Fruit fly (Drosophila melanogaster): ENCODE results near the gene to.

to gene

dm6 chr3R:25239880-25240279 is at the start of gene to:
to (plus strand) TSS chr3R:25240180.
- TF ChIP-seq Snoo (tag; optimal IDR thresholded peaks at IDR 0.05) (no peak), CG32121 (GFP tag; IDR thresholded peaks at IDR 0.05) (no peak), Ets98B (GFP tag; IDR thresholded peaks at IDR 0.05) (no peak), CG10348 (GFP tag; IDR thresholded peaks at IDR 0.05) (no peak), CG9948 (tag; optimal IDR thresholded peaks at IDR 0.05) (no peak), Pif1B (GFP tag; optimal IDR thresholded peaks at IDR 0.05) (no peak), CG13204 (GFP tag; optimal IDR thresholded peaks at IDR 0.05) (no peak), CG12605 (GFP tag; IDR thresholded peaks at IDR 0.05) (no peak)

- no peak for TF ChIP-seq CG17806 (tag; optimal IDR thresholded peaks at IDR 0.05)
- TF ChIP-seq Pif1A (GFP tag; optimal IDR thresholded peaks at IDR 0.05): no peak
- no peak for TF ChIP-seq CG10348 (GFP tag; IDR thresholded peaks at IDR 0.05)
- TF ChIP-seq Ets98B (GFP tag; IDR thresholded peaks at IDR 0.05): no peak
- TF ChIP-seq Pif1B (GFP tag; optimal IDR thresholded peaks at IDR 0.05): no peak
- no peak for TF ChIP-seq CG13204 (GFP tag; optimal IDR thresholded peaks at IDR 0.05)
- peak; percentile 15; the same call in 1 of the 3 replicates for TF ChIP-seq CG4496 (GFP tag; IDR thresholded peaks at IDR 0.05)
- peak; percentile 26 for TF ChIP-seq D1 (tag; optimal IDR thresholded peaks at IDR 0.05)
Observed at dm6 chr3R:25193726-25194204, 46.2 kb upstream of the to start, which contains the start of gene lobo. lobo (minus strand) TSS chr3R:25193776.

- no peak for TF ChIP-seq Ets98B (GFP tag; IDR thresholded peaks at IDR 0.05)
- no peak for TF ChIP-seq CG14655 (GFP tag; optimal IDR thresholded peaks at IDR 0.05)
- TF ChIP-seq CG32121 (GFP tag; IDR thresholded peaks at IDR 0.05): no peak
- no peak for TF ChIP-seq CG34367 (tag; optimal IDR thresholded peaks at IDR 0.05)
- no peak for TF ChIP-seq rn (GFP tag; IDR thresholded peaks at IDR 0.05)
- no peak for TF ChIP-seq Pif1A (GFP tag; optimal IDR thresholded peaks at IDR 0.05)
- TF ChIP-seq CG15710 (tag; optimal IDR thresholded peaks at IDR 0.05): no peak
- TF ChIP-seq EcR (GFP tag; optimal IDR thresholded peaks at IDR 0.05): no peak
- TF ChIP-seq CG17806 (tag; optimal IDR thresholded peaks at IDR 0.05): no peak
Observed at dm6 chr3R:25194723-25195577, 45.0 kb upstream of the to start, which contains the start of gene CG13653. CG13653 (plus strand) TSS chr3R:25195527.

dm6 chr3R:25199321-25199868 is 40.6 kb upstream of the to start, which contains the start of gene CG13654:
CG13654 (plus strand) TSS chr3R:25199818.
- TF ChIP-seq CG8159 (tag; optimal IDR thresholded peaks at IDR 0.05): peak; percentile 39
- TF ChIP-seq CG13204 (GFP tag; optimal IDR thresholded peaks at IDR 0.05): no peak

- peak; percentile 95 for TF ChIP-seq EcR (GFP tag; optimal IDR thresholded peaks at IDR 0.05)
- TF ChIP-seq rn (GFP tag; IDR thresholded peaks at IDR 0.05): no peak
- TF ChIP-seq CG15710 (tag; optimal IDR thresholded peaks at IDR 0.05): no peak
- no peak for TF ChIP-seq D1 (tag; optimal IDR thresholded peaks at IDR 0.05)
- no peak for TF ChIP-seq CG9948 (tag; optimal IDR thresholded peaks at IDR 0.05)
- peak; percentile 68 for TF ChIP-seq CG13204 (GFP tag; optimal IDR thresholded peaks at IDR 0.05)
- TF ChIP-seq fd96Ca (GFP tag; IDR thresholded peaks at IDR 0.05): peak; percentile 21; the same call in 1 of the 3 replicates
- 0 out of 3 replicates have a peak, but pooled peaks have one; percentile 15 for TF ChIP-seq CG4496 (GFP tag; IDR thresholded peaks at IDR 0.05)
- TF ChIP-seq Snoo (tag; optimal IDR thresholded peaks at IDR 0.05): peak; percentile 1
Observed at dm6 chr3R:25205413-25205977, 34.5 kb upstream of the to start.

dm6 chr3R:25207405-25208003 is 32.5 kb upstream of the to start:
- TF ChIP-seq CG8159 (tag; optimal IDR thresholded peaks at IDR 0.05) (peak; percentile 88), gl (tag; optimal IDR thresholded peaks at IDR 0.05) (peak; percentile 70), CG15710 (tag; optimal IDR thresholded peaks at IDR 0.05) (peak; percentile 88), CG9948 (tag; optimal IDR thresholded peaks at IDR 0.05) (peak; percentile 86), CG32121 (GFP tag; IDR thresholded peaks at IDR 0.05) (peak; percentile 89), Pif1A (GFP tag; optimal IDR thresholded peaks at IDR 0.05) (peak; percentile 82), CG12605 (GFP tag; IDR thresholded peaks at IDR 0.05) (no peak; the same call in 1 of the 2 replicates), CG13204 (GFP tag; optimal IDR thresholded peaks at IDR 0.05) (peak; percentile 69), Ets98B (GFP tag; IDR thresholded peaks at IDR 0.05) (peak; percentile 86), CG34367 (tag; optimal IDR thresholded peaks at IDR 0.05) (peak; percentile 85), Snoo (tag; optimal IDR thresholded peaks at IDR 0.05) (peak; percentile 49), fd96Ca (GFP tag; IDR thresholded peaks at IDR 0.05) (peak; percentile 77; the same call in 2 of the 3 replicates), Pif1B (GFP tag; optimal IDR thresholded peaks at IDR 0.05) (peak; percentile 80), D1 (tag; optimal IDR thresholded peaks at IDR 0.05) (peak; percentile 4), CG4496 (GFP tag; IDR thresholded peaks at IDR 0.05) (peak; percentile 89), EcR (GFP tag; optimal IDR thresholded peaks at IDR 0.05) (no peak), CG10348 (GFP tag; IDR thresholded peaks at IDR 0.05) (no peak), CG17806 (tag; optimal IDR thresholded peaks at IDR 0.05) (peak; percentile 86), CG14655 (GFP tag; optimal IDR thresholded peaks at IDR 0.05) (peak; percentile 90), CG8301 (tag; optimal IDR thresholded peaks at IDR 0.05) (peak; percentile 87), rn (GFP tag; IDR thresholded peaks at IDR 0.05) (peak; percentile 11; the same call in 1 of the 2 replicates)
